Worm (Caenorhabditis elegans) whole organism, young adult: ENCODE measurements around the gene scrm-5.

ENCODE experiments used
- B0035.1 ChIP-seq: sonication (generic microtip); optimal IDR thresholded peaks from 2 replicates; lab custom pipeline; 2016; ENCODE audit warnings: missing genetic modification characterization, mild to moderate bottlenecking, missing compliant biosample characterization, missing genotype, missing genetic modification reagents
- F22D6.2 ChIP-seq: sonication (generic microtip); optimal IDR thresholded peaks from 2 replicates; lab custom pipeline; 2016; ENCODE audit warnings: mild to moderate bottlenecking, missing genetic modification characterization, missing compliant biosample characterization
- F39B2.1 ChIP-seq: fragments of 200-800 bp; sonication (Bioruptor generic); IDR thresholded peaks from 2 replicates; pipeline ENCODE4 v1.3.6; 2022; ENCODE audit warnings: missing genetic modification reagents, missing genetic modification characterization, missing compliant biosample characterization
- F57A8.1 ChIP-seq: fragments of 200-800 bp; sonication (Bioruptor generic); optimal IDR thresholded peaks from 2 replicates; lab custom pipeline; 2018; ENCODE audit warnings: mild to moderate bottlenecking, missing genetic modification characterization, moderate library complexity, missing compliant biosample characterization
- F57C9.4 ChIP-seq: sonication (generic microtip); optimal IDR thresholded peaks from 2 replicates; lab custom pipeline; 2017; ENCODE audit warnings: mild to moderate bottlenecking, missing genetic modification characterization, missing compliant biosample characterization
- Y79H2A.3 ChIP-seq: fragments of 200-800 bp; sonication (Bioruptor generic); conservative IDR thresholded peaks from 2 replicates; pipeline ENCODE4 v1.3.6; 2022; ENCODE audit warnings: missing genetic modification reagents, missing genetic modification characterization, missing compliant biosample characterization
- aptf-2 ChIP-seq: fragments of 200-800 bp; sonication (Bioruptor generic); conservative IDR thresholded peaks from 2 replicates; pipeline ENCODE4 v1.3.6; 2022; ENCODE audit warnings: missing genetic modification reagents, missing genetic modification characterization, missing compliant biosample characterization
- atf-7 ChIP-seq: sonication (generic microtip); optimal IDR thresholded peaks from 2 replicates; lab custom pipeline; 2017; ENCODE audit warnings: mild to moderate bottlenecking, missing genetic modification characterization, missing compliant biosample characterization
- ceh-27 ChIP-seq: fragments of 200-800 bp; sonication (Bioruptor generic); optimal IDR thresholded peaks from 2 replicates; lab custom pipeline; 2018; ENCODE audit warnings: mild to moderate bottlenecking, missing genetic modification characterization, moderate library complexity, missing compliant biosample characterization
- chd-7 ChIP-seq: sonication (generic microtip); optimal IDR thresholded peaks from 2 replicates; lab custom pipeline; 2016; ENCODE audit warnings: mild to moderate bottlenecking, missing genetic modification characterization, moderate library complexity, missing compliant biosample characterization
- egl-18 ChIP-seq: fragments of 200-800 bp; sonication (Bioruptor generic); IDR thresholded peaks from 2 replicates; pipeline ENCODE4 v1.3.6; 2022; ENCODE audit warnings: missing genetic modification reagents, missing genetic modification characterization, missing compliant biosample characterization
- nfya-2 ChIP-seq: fragments of 200-800 bp; sonication (Bioruptor generic); IDR thresholded peaks from 2 replicates; pipeline ENCODE4 v1.3.6; 2022; ENCODE audit warnings: missing genetic modification reagents, missing genetic modification characterization, missing compliant biosample characterization
- nhr-80 ChIP-seq: sonication (generic microtip); optimal IDR thresholded peaks from 2 replicates; lab custom pipeline; 2016; ENCODE audit warnings: missing genetic modification characterization, missing compliant biosample characterization
- pha-4 ChIP-seq: fragments of 150-350 bp; sonication (generic microtip); optimal IDR thresholded peaks from 2 replicates; lab custom pipeline; 2014; ENCODE audit warnings: missing biosample characterization, missing genetic modification reagents, missing genetic modification characterization
- tlf-1 ChIP-seq: fragments of 200-800 bp; sonication (Bioruptor generic); optimal IDR thresholded peaks from 2 replicates; lab custom pipeline; 2018; ENCODE audit warnings: mild to moderate bottlenecking, missing genetic modification characterization, missing compliant biosample characterization
- zfh-2 ChIP-seq: fragments of 200-800 bp; sonication (Bioruptor generic); conservative IDR thresholded peaks from 2 replicates; pipeline ENCODE4 v1.3.6; 2022; ENCODE audit warnings: missing genetic modification reagents, missing genetic modification characterization, missing compliant biosample characterization
- ztf-3 ChIP-seq: fragments of 200-800 bp; sonication (Bioruptor generic); optimal IDR thresholded peaks from 2 replicates; lab custom pipeline; 2018; ENCODE audit warnings: mild to moderate bottlenecking, missing genetic modification characterization, missing compliant biosample characterization

The scrm-5 gene

DNA sequence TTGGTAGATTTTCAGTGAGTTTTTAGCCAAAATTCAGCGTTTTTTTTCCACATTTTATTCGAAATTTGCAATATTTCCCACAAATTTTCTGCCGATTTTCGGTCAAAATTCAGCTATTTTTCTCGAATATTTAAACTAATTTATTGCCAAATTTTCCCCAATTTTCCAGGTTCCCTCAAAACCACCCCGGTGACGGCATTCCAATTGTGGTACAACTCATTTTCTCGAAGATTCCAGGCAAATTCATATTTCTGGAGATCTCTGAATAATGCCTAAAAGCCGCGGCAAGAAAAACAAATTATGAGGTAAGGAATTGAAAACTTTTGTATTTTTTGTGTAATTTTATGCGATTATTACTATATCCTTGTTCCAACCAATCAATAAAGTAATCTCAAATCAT lies 44.9 kb downstream of the scrm-5 start, which contains the start of gene osgn-1:
osgn-1 (plus strand) TSS at position 301 of the 400 bp plus-strand sequence.
- no peak for TF ChIP-seq chd-7 (tag; lab: Kevin White, UChicago)

DNA sequence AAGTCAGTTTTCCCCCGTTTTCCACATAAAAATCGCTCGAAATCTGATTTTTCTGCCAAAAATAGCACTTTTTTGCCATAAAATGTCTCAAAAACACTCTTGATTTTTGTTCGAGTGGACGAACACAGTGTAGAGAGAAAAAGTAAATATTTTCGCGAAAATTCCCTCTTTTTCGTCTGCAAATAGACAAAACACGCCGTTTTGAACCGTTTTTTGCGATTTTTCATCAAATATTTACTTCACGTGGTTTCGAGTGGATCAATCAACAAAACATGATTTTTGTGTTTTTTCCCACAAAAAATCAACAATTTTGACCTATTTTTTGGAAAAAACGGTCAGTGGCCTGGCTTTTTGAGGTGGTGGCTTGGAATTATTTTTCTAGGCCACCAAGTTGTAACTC lies 46.9 kb downstream of the scrm-5 start:
- TF ChIP-seq pha-4 = peak; percentile 45
- no peak for TF ChIP-seq F22D6.2

DNA sequence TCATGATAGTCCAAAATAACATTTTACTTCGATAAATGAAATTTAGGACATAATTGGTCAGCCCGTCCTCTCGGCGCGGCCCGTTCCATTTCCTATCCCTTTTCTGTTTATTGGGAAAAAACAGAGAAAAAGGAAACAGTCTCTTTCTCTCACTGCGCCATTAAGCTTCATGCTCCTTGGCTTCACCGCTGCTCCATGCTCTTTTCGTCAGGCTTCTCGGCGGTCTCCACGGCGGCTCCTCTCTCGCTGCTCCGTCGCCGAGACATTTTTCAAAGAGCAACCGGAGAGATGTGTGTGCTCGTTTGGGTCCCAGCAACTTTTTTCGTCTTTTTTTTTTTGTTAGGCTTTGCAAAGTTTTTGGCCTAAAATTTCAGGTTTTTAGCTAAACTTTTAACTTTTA lies 48.6 kb downstream of the scrm-5 start:
- TF ChIP-seq F57A8.1 (GFP tag; lab: Kevin White, UChicago) = no peak
- TF ChIP-seq ceh-27 (GFP tag; lab: Kevin White, UChicago) = no peak
- TF ChIP-seq zfh-2 = peak; percentile 90
- no peak for TF ChIP-seq F57C9.4

DNA sequence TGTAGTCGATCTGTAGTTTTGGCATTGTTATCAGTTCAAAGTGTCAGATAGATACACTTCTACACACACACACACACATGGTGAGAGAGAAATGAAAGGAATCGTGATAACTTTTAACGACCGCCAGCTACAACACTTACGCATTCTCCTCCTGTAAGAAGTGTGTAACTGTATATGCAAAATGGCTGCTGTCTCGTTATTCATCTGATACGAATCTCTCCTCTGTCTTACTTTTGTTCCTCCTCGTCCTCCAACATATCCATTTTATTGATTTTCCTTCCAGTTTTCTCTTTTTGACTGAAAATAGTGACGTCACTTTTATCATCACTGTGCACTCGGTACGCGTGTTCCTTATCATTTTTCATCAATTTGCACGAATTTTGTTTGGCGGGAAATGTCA lies 50.5 kb downstream of the scrm-5 start:
- TF ChIP-seq nfya-2 (GFP tag; lab: Robert Waterston, UW) = no peak
- peak; percentile 54 for TF ChIP-seq nhr-80 (tag; lab: Kevin White, UChicago)
- TF ChIP-seq F39B2.1 = no peak
- no peak for TF ChIP-seq aptf-2 (GFP tag; lab: Robert Waterston, UW)
- TF ChIP-seq B0035.1 (tag; lab: Kevin White, UChicago) = no peak
- no peak for TF ChIP-seq egl-18
- TF ChIP-seq tlf-1 (GFP tag; lab: Kevin White, UChicago) = no peak
- TF ChIP-seq ztf-3 (GFP tag; lab: Kevin White, UChicago) = no peak
- peak; percentile 95 for TF ChIP-seq atf-7
- TF ChIP-seq Y79H2A.3 (GFP tag; lab: Robert Waterston, UW) = no peak
